Worm (Caenorhabditis elegans): Measurements from ENCODE around the gene srbc-51.
A peak's percentile ranks its signal among the peaks of the same experiment; 100 is the strongest.

Gene srbc-51

DNA sequence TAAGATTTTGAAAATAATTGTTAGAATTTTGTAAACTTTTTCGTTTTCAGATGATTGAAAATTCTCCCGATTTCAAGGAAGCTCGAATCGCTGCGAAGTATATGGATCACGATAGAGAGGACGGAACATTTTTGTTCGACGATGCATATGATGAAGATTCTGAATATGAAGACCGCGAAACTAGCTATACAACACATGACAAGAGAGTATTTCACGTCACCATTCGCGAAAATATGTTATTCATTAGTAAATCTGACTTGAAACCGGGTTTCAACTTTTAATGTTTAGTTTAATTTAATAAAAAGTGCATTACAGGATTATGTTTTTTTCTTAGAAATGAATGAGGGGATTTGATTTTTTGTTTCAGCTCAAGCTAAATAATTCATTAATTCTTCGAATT lies 44.1 kb downstream of the srbc-51 start, which contains the start of gene str-57:
Gene str-57 (plus strand): TSS at position 301 of the 400 bp plus-strand sequence.
- TF ChIP-seq nhr-25 (tag; optimal IDR thresholded peaks at IDR 0.05) = no peak
- TF ChIP-seq nhr-237 (tag; optimal IDR thresholded peaks at IDR 0.05) = no peak
- TF ChIP-seq lin-13 (GFP tag; optimal IDR thresholded peaks at IDR 0.05) = no peak
- no peak for TF ChIP-seq dmd-4 (tag; optimal IDR thresholded peaks at IDR 0.05)
- TF ChIP-seq Y55F3AM.14 (GFP tag; optimal IDR thresholded peaks at IDR 0.05) = no peak
- no peak for TF ChIP-seq F13H6.1 (tag; optimal IDR thresholded peaks at IDR 0.05)
- TF ChIP-seq nhr-11 (tag; optimal IDR thresholded peaks at IDR 0.05) = no peak
- no peak for TF ChIP-seq elt-3 (tag; optimal IDR thresholded peaks at IDR 0.05)
- TF ChIP-seq ama-1 (optimal IDR thresholded peaks at IDR 0.05) = no peak
- TF ChIP-seq egl-27 (tag; optimal IDR thresholded peaks at IDR 0.05) = no peak
- TF ChIP-seq alr-1 (tag; optimal IDR thresholded peaks at IDR 0.05) = no peak
- no peak for TF ChIP-seq elt-1 (tag; optimal IDR thresholded peaks at IDR 0.05)
- no peak for TF ChIP-seq sma-9 (GFP tag; optimal IDR thresholded peaks at IDR 0.05)
- no peak for TF ChIP-seq sma-9 (tag; optimal IDR thresholded peaks at IDR 0.05)
- no peak for TF ChIP-seq unc-62 (GFP tag; optimal IDR thresholded peaks at IDR 0.05)
- TF ChIP-seq ztf-1 (GFP tag; conservative IDR thresholded peaks at IDR 0.05) = no peak
- TF ChIP-seq nhr-6 (tag; optimal IDR thresholded peaks at IDR 0.05) = no peak

DNA sequence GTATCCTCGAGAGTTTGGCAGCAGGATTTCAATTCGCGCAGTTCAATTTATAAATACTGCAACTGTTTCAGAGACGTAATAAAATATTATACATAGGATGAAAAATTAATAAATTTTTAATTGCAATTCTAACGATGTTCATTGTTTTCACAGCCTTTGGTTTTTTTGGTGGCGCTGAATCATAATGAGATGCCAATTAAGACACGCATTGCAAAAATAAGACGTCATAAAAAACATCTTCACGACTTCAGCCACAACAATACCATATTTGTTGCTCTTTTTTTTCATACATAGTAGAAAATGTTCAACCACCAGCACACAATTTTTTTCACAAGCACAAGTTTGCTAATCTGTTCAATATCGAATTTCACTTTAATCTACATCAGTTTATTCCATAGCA lies 46.1 kb downstream of the srbc-51 start, which contains the start of gene str-56:
Gene str-56 (plus strand): TSS at position 301 of the 400 bp plus-strand sequence.
- TF ChIP-seq nhr-12 (tag; optimal IDR thresholded peaks at IDR 0.05) (no peak), ZK546.5 (tag; optimal IDR thresholded peaks at IDR 0.05) (no peak), mab-5 (tag; optimal IDR thresholded peaks at IDR 0.05) (no peak), F13H6.1 (tag; optimal IDR thresholded peaks at IDR 0.05) (no peak), unc-39 (tag; optimal IDR thresholded peaks at IDR 0.05) (no peak), nhr-10 (tag; optimal IDR thresholded peaks at IDR 0.05) (no peak), lin-13 (GFP tag; optimal IDR thresholded peaks at IDR 0.05) (no peak), R02D3.7 (tag; optimal IDR thresholded peaks at IDR 0.05) (no peak), lsy-2 (tag; optimal IDR thresholded peaks at IDR 0.05) (no peak), alr-1 (tag; optimal IDR thresholded peaks at IDR 0.05) (no peak), nhr-23 (tag; optimal IDR thresholded peaks at IDR 0.05) (no peak), crh-2 (tag; optimal IDR thresholded peaks at IDR 0.05) (no peak), nhr-21 (tag; optimal IDR thresholded peaks at IDR 0.05) (no peak), egl-27 (tag; optimal IDR thresholded peaks at IDR 0.05) (no peak), sma-9 (GFP tag; optimal IDR thresholded peaks at IDR 0.05) (no peak), sma-9 (tag; optimal IDR thresholded peaks at IDR 0.05) (no peak), peb-1 (tag; optimal IDR thresholded peaks at IDR 0.05) (no peak), elt-3 (tag; optimal IDR thresholded peaks at IDR 0.05) (no peak), ztf-1 (GFP tag; conservative IDR thresholded peaks at IDR 0.05) (no peak), sma-3 (GFP tag; optimal IDR thresholded peaks at IDR 0.05) (no peak), nhr-6 (tag; optimal IDR thresholded peaks at IDR 0.05) (no peak)

DNA sequence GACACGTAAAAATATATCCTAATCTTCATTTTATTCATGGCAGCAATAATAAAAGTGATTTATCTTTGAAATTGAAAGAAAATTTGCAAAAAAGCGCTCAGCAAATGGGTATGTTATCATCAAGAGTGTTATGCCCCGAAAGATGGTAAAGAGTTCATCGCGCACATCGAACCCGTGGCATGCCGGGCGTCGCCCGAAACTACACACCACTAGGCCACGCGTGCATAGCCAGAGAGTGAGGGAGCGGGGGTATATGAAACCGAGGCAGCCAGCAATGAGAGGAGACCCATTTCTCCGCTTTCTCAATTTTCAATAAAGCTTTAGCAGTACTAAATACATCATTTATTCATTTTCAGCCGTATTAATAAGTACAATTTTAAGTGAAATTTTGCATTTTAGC lies 47.6 kb downstream of the srbc-51 start:
- TF ChIP-seq C34F6.9 (tag; optimal IDR thresholded peaks at IDR 0.05) (peak; percentile 46), skn-1 (tag; optimal IDR thresholded peaks at IDR 0.05) (no peak), snpc-4 (tag; optimal IDR thresholded peaks at IDR 0.05) (peak; percentile 66), lin-11 (tag; optimal IDR thresholded peaks at IDR 0.05) (peak; percentile 80), sma-3 (GFP tag; optimal IDR thresholded peaks at IDR 0.05) (peak; percentile 39), nhr-6 (tag; optimal IDR thresholded peaks at IDR 0.05) (peak; percentile 29), F13H6.1 (tag; optimal IDR thresholded peaks at IDR 0.05) (peak; percentile 70), zag-1 (tag; optimal IDR thresholded peaks at IDR 0.05) (no peak), nhr-237 (tag; optimal IDR thresholded peaks at IDR 0.05) (peak; percentile 5), elt-3 (tag; optimal IDR thresholded peaks at IDR 0.05) (no peak), nhr-129 (tag; optimal IDR thresholded peaks at IDR 0.05) (peak; percentile 83), crh-2 (tag; optimal IDR thresholded peaks at IDR 0.05) (peak; percentile 62), lin-13 (GFP tag; optimal IDR thresholded peaks at IDR 0.05) (peak; percentile 66), egl-27 (tag; optimal IDR thresholded peaks at IDR 0.05) (peak; percentile 37), ceh-82 (tag; optimal IDR thresholded peaks at IDR 0.05) (peak; percentile 71), blmp-1 (tag; optimal IDR thresholded peaks at IDR 0.05; ENCODE audit: insufficient read depth) (peak; percentile 8), fos-1 (tag; optimal IDR thresholded peaks at IDR 0.05) (peak; percentile 65), nhr-12 (tag; optimal IDR thresholded peaks at IDR 0.05) (no peak), mdl-1 (tag; optimal IDR thresholded peaks at IDR 0.05) (no peak), nhr-21 (tag; optimal IDR thresholded peaks at IDR 0.05) (peak; percentile 73), Y55F3AM.14 (GFP tag; optimal IDR thresholded peaks at IDR 0.05) (peak; percentile 90), gmeb-1 (tag; optimal IDR thresholded peaks at IDR 0.05) (peak; percentile 68), unc-55 (GFP tag; optimal IDR thresholded peaks at IDR 0.05) (peak; percentile 78), sma-9 (GFP tag; optimal IDR thresholded peaks at IDR 0.05) (peak; percentile 85), sma-9 (tag; optimal IDR thresholded peaks at IDR 0.05) (no peak), lsy-2 (tag; optimal IDR thresholded peaks at IDR 0.05) (peak in 1 of 2 experiments; percentile 51), ztf-1 (GFP tag; conservative IDR thresholded peaks at IDR 0.05) (no peak)
